Fruit fly (Drosophila melanogaster) whole organism, embryonic: Measurements from ENCODE around the gene Fas3.

Experiments used
- Ada2b ChIP-seq: fragments of 200-800 bp; sonication (Bioruptor generic); IDR thresholded peaks from 2 replicates; pipeline ENCODE4 v1.3.6; 2022; ENCODE audit warnings: missing biosample characterization, missing genetic modification characterization
- Asciz ChIP-seq: fragments of 200-800 bp; sonication (Bioruptor generic); optimal IDR thresholded peaks from 2 replicates; lab custom pipeline; 2017; ENCODE audit warnings: missing biosample characterization, mild to moderate bottlenecking, missing genetic modification characterization, missing genetic modification reagents
- Atf6 ChIP-seq: fragments of 200-800 bp; sonication (Bioruptor generic); IDR thresholded peaks from 2 replicates; pipeline ENCODE4 v1.3.6; 2022; ENCODE audit warnings: missing biosample characterization, missing genetic modification characterization
- BtbVII ChIP-seq: fragments of 200-800 bp; sonication (Bioruptor generic); optimal IDR thresholded peaks from 3 replicates; lab custom pipeline; 2017; ENCODE audit warnings: missing biosample characterization, mild to moderate bottlenecking, missing genetic modification characterization
- C15 ChIP-seq: fragments of 200-800 bp; sonication (Bioruptor generic); IDR thresholded peaks from 3 replicates; pipeline ENCODE4 v1.3.6; 2022; ENCODE audit warnings: missing biosample characterization, missing genetic modification characterization
- CG10565 ChIP-seq: fragments of 200-800 bp; sonication (Bioruptor generic); optimal IDR thresholded peaks from 3 replicates; lab custom pipeline; 2016; ENCODE audit warnings: missing biosample characterization, mild to moderate bottlenecking, missing genetic modification characterization
- CG11247 ChIP-seq: fragments of 200-800 bp; sonication (Bioruptor generic); IDR thresholded peaks from 2 replicates; pipeline ENCODE4 v1.3.6; 2022; ENCODE audit warnings: missing biosample characterization, missing genetic modification characterization
- CG12391 ChIP-seq: fragments of 200-800 bp; sonication (Bioruptor generic); optimal IDR thresholded peaks from 3 replicates; lab custom pipeline; 2018; ENCODE audit warnings: missing biosample characterization, mild to moderate bottlenecking, missing genetic modification characterization, moderate library complexity
- CG12659 ChIP-seq: fragments of 200-800 bp; sonication (Bioruptor generic); optimal IDR thresholded peaks from 3 replicates; lab custom pipeline; 2017; ENCODE audit warnings: mild to moderate bottlenecking, missing biosample characterization, missing genetic modification reagents, missing genetic modification characterization
- CG13296 ChIP-seq: fragments of 200-800 bp; sonication (Bioruptor generic); optimal IDR thresholded peaks from 3 replicates; lab custom pipeline; 2018; ENCODE audit warnings: missing biosample characterization, mild to moderate bottlenecking, missing genetic modification characterization
- CG15601 ChIP-seq: fragments of 200-800 bp; sonication (Bioruptor generic); optimal IDR thresholded peaks from 3 replicates; lab custom pipeline; 2019; ENCODE audit warnings: missing biosample characterization, mild to moderate bottlenecking, missing genetic modification characterization, moderate library complexity
- CG1647 ChIP-seq: fragments of 200-800 bp; sonication (Bioruptor generic); optimal IDR thresholded peaks from 3 replicates; lab custom pipeline; 2016; ENCODE audit warnings: missing biosample characterization, missing genetic modification characterization
- CG17385 ChIP-seq: fragments of 200-800 bp; sonication (Bioruptor generic); optimal IDR thresholded peaks from 3 replicates; lab custom pipeline; 2018; ENCODE audit warnings: missing biosample characterization, mild to moderate bottlenecking, missing genetic modification characterization
- CG1832 ChIP-seq: fragments of 200-800 bp; sonication (Bioruptor generic); optimal IDR thresholded peaks from 2 replicates; lab custom pipeline; 2017; ENCODE audit warnings: missing biosample characterization, mild to moderate bottlenecking, missing genetic modification characterization, inconsistent platforms
- CG18619 ChIP-seq: fragments of 200-800 bp; sonication (Bioruptor generic); optimal IDR thresholded peaks from 3 replicates; lab custom pipeline; 2017; ENCODE audit warnings: missing biosample characterization, mild to moderate bottlenecking, missing genetic modification characterization
- CG2116 ChIP-seq: fragments of 200-800 bp; sonication (Bioruptor generic); optimal IDR thresholded peaks from 3 replicates; lab custom pipeline; 2018; ENCODE audit warnings: missing biosample characterization, mild to moderate bottlenecking, missing genetic modification characterization
- CG30403 ChIP-seq: fragments of 200-800 bp; sonication (Bioruptor generic); optimal IDR thresholded peaks from 3 replicates; lab custom pipeline; 2016; ENCODE audit warnings: missing biosample characterization, missing genetic modification characterization
- CG34422 ChIP-seq: fragments of 200-800 bp; sonication (Bioruptor generic); IDR thresholded peaks from 3 replicates; pipeline ENCODE4 v1.3.6; 2022; ENCODE audit warnings: missing biosample characterization, missing genetic modification characterization
- CG4404 ChIP-seq: fragments of 200-800 bp; sonication (Bioruptor generic); IDR thresholded peaks from 2 replicates; pipeline ENCODE4 v1.3.6; 2022; ENCODE audit warnings: missing biosample characterization, missing genetic modification characterization
- CG4617 ChIP-seq: fragments of 200-800 bp; sonication (Bioruptor generic); optimal IDR thresholded peaks from 3 replicates; lab custom pipeline; 2016; ENCODE audit warnings: missing biosample characterization, missing genetic modification characterization, borderline replicate concordance
- CG7357 ChIP-seq: fragments of 200-800 bp; sonication (Bioruptor generic); IDR thresholded peaks from 3 replicates; pipeline ENCODE4 v1.3.6; 2022; ENCODE audit warnings: missing biosample characterization, missing genetic modification characterization
- CG7556 ChIP-seq: fragments of 200-800 bp; sonication (Bioruptor generic); optimal IDR thresholded peaks from 2 replicates; lab custom pipeline; 2017; ENCODE audit warnings: missing biosample characterization, mild to moderate bottlenecking, missing genetic modification characterization
- CG8290 ChIP-seq, 3 experiments: fragments of 200-800 bp; sonication (Bioruptor generic); optimal IDR thresholded peaks; 2 replicates each; lab custom pipeline; 2016 to 2019; ENCODE audit warnings: missing biosample characterization in 3 of 3, missing genetic modification characterization in 3 of 3, mild to moderate bottlenecking in 2 of 3, moderate library complexity in 1 of 3
- CG9437 ChIP-seq: fragments of 200-800 bp; sonication (Bioruptor generic); optimal IDR thresholded peaks from 2 replicates; lab custom pipeline; 2018; ENCODE audit warnings: missing biosample characterization, mild to moderate bottlenecking, missing genetic modification characterization
- CTCF ChIP-seq: fragments of 200-800 bp; sonication (Bioruptor generic); optimal IDR thresholded peaks from 2 replicates; lab custom pipeline; 2017; ENCODE audit warnings: missing biosample characterization, mild to moderate bottlenecking, missing genetic modification characterization, moderate library complexity
- CkIIα-i1 ChIP-seq: fragments of 200-800 bp; sonication (Bioruptor generic); IDR thresholded peaks from 2 replicates; pipeline ENCODE4 v1.3.6; 2022; ENCODE audit warnings: missing biosample characterization, missing genetic modification characterization
- D19A ChIP-seq: fragments of 200-800 bp; optimal IDR thresholded peaks from 3 replicates; lab custom pipeline; 2019; ENCODE audit warnings: missing biosample characterization, mild to moderate bottlenecking, missing genetic modification characterization, moderate library complexity
- Dbx ChIP-seq: fragments of 200-800 bp; sonication (Bioruptor generic); IDR thresholded peaks from 3 replicates; pipeline ENCODE4 v1.3.6; 2022; ENCODE audit warnings: missing biosample characterization, missing genetic modification characterization
- E2f1 ChIP-seq: fragments of 200-800 bp; sonication (Bioruptor generic); IDR thresholded peaks from 2 replicates; pipeline ENCODE4 v1.3.6; 2022; ENCODE audit warnings: missing biosample characterization, missing genetic modification characterization
- Ets65A ChIP-seq: fragments of 200-800 bp; sonication (Bioruptor generic); peaks from one replicate; lab custom pipeline; 2016; ENCODE audit warnings: missing biosample characterization, missing genetic modification characterization
- HHEX ChIP-seq: fragments of 200-800 bp; sonication (Bioruptor generic); optimal IDR thresholded peaks from 3 replicates; lab custom pipeline; 2017; ENCODE audit warnings: missing biosample characterization, mild to moderate bottlenecking, missing genetic modification characterization, missing genetic modification reagents
- Hmr ChIP-seq: fragments of 200-800 bp; sonication (Bioruptor generic); optimal IDR thresholded peaks from 3 replicates; lab custom pipeline; 2017; ENCODE audit warnings: mild to moderate bottlenecking, missing biosample characterization, missing genetic modification reagents, missing genetic modification characterization
- Lhr ChIP-seq: fragments of 200-800 bp; sonication (Bioruptor generic); optimal IDR thresholded peaks from 3 replicates; lab custom pipeline; 2017; ENCODE audit warnings: mild to moderate bottlenecking, missing biosample characterization, missing genetic modification reagents, missing genetic modification characterization
- Nf-YC ChIP-seq: fragments of 200-800 bp; optimal IDR thresholded peaks from 3 replicates; lab custom pipeline; 2019; ENCODE audit warnings: missing biosample characterization, mild to moderate bottlenecking, missing genetic modification characterization, moderate library complexity
- NfI ChIP-seq: fragments of 200-800 bp; sonication (Bioruptor generic); optimal IDR thresholded peaks from 3 replicates; lab custom pipeline; 2018; ENCODE audit warnings: missing biosample characterization, mild to moderate bottlenecking, missing genetic modification characterization, moderate library complexity
- Oli ChIP-seq: fragments of 200-800 bp; sonication (Bioruptor generic); optimal IDR thresholded peaks from 2 replicates; lab custom pipeline; 2018; ENCODE audit warnings: missing biosample characterization, mild to moderate bottlenecking, missing genetic modification characterization, moderate library complexity
- az2 ChIP-seq: fragments of 200-800 bp; sonication (Bioruptor generic); optimal IDR thresholded peaks from 3 replicates; lab custom pipeline; 2016; ENCODE audit warnings: missing biosample characterization, missing genetic modification characterization
- bowl ChIP-seq: fragments of 200-800 bp; sonication (Bioruptor generic); IDR thresholded peaks from 2 replicates; pipeline ENCODE4 v1.3.6; 2022; ENCODE audit warnings: missing biosample characterization, missing genetic modification characterization
- cas ChIP-seq: fragments of 200-800 bp; sonication (Bioruptor generic); IDR thresholded peaks from 2 replicates; pipeline ENCODE4 v1.3.6; 2022; ENCODE audit warnings: missing biosample characterization, missing genetic modification characterization
- chinmo ChIP-seq: fragments of 200-800 bp; sonication (Bioruptor generic); IDR thresholded peaks from 4 replicates; pipeline ENCODE4 v1.3.6; 2022; ENCODE audit warnings: missing biosample characterization, missing genetic modification characterization; ENCODE audit not compliant: partially characterized antibody
- esg ChIP-seq: fragments of 200-800 bp; sonication (Bioruptor generic); conservative IDR thresholded peaks from 2 replicates; pipeline ENCODE4 v1.3.6; 2022; ENCODE audit warnings: missing biosample characterization, missing genetic modification characterization
- gro ChIP-seq: fragments of 200-800 bp; sonication (Bioruptor generic); optimal IDR thresholded peaks from 2 replicates; lab custom pipeline; 2016; ENCODE audit warnings: missing biosample characterization, missing genetic modification characterization
- gsb-n ChIP-seq: fragments of 200-800 bp; sonication (Bioruptor generic); optimal IDR thresholded peaks from 3 replicates; lab custom pipeline; 2018; ENCODE audit warnings: missing biosample characterization, mild to moderate bottlenecking, missing genetic modification characterization
- knrl ChIP-seq: fragments of 200-800 bp; sonication (Bioruptor generic); IDR thresholded peaks from 3 replicates; pipeline ENCODE4 v1.3.6; 2022; ENCODE audit warnings: missing biosample characterization, missing genetic modification characterization; ENCODE audit not compliant: partially characterized antibody
- lbe ChIP-seq: fragments of 200-800 bp; sonication (Bioruptor generic); optimal IDR thresholded peaks from 2 replicates; lab custom pipeline; 2016; ENCODE audit warnings: missing biosample characterization, mild to moderate bottlenecking, missing genetic modification characterization
- org-1 ChIP-seq: fragments of 200-800 bp; sonication (Bioruptor generic); optimal IDR thresholded peaks from 2 replicates; lab custom pipeline; 2017; ENCODE audit warnings: missing biosample characterization, missing genetic modification characterization
- otp ChIP-seq: fragments of 200-800 bp; sonication (Bioruptor generic); IDR thresholded peaks from 3 replicates; pipeline ENCODE4, ENCODE4 v1.3.6; 2022; ENCODE audit warnings: missing biosample characterization, missing genetic modification characterization
- p53 ChIP-seq: fragments of 200-800 bp; sonication (Bioruptor generic); optimal IDR thresholded peaks from 2 replicates; lab custom pipeline; 2016; ENCODE audit warnings: missing biosample characterization, missing genetic modification characterization
- pros ChIP-seq: fragments of 200-800 bp; sonication (Bioruptor generic); optimal IDR thresholded peaks from 3 replicates; lab custom pipeline; 2019; ENCODE audit warnings: missing biosample characterization, mild to moderate bottlenecking, missing genetic modification characterization, moderate library complexity
- pum ChIP-seq: fragments of 200-800 bp; sonication (Bioruptor generic); optimal IDR thresholded peaks from 2 replicates; lab custom pipeline; 2016; ENCODE audit warnings: missing biosample characterization, missing genetic modification characterization
- unpg ChIP-seq: fragments of 200-800 bp; sonication (Bioruptor generic); optimal IDR thresholded peaks from 3 replicates; lab custom pipeline; 2018; ENCODE audit warnings: missing biosample characterization, mild to moderate bottlenecking, missing genetic modification characterization, moderate library complexity

Fas3 gene

DNA sequence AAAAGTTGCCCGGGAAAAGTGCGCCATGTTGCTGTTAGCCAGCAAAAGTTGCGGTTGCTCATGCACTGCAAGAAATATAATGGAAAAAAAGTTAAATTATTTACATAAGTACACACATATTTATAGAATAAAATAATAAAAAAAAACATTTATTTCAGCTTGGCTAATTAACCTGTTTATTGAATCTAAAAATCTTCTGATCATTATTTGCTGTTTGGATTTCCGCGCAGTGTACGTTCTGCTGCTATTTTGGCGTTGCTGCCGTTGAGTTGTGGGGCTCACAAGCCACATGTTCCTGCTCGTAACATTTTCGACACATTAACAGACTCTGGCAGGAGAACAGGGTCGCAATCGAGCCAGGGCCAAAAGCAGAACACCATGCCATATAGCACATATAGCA lies 9.4 kb upstream of the Fas3 start (continued):
- TF ChIP-seq HHEX (GFP tag; lab: Kevin White, UChicago) (peak; percentile 44), gro (GFP tag; lab: Kevin White, UChicago) (no peak), E2f1 (peak; percentile 69), CTCF (GFP tag; lab: Kevin White, UChicago) (no peak), pum (GFP tag; lab: Kevin White, UChicago) (no peak), C15 (GFP tag; lab: Robert Waterston, UW) (no peak), CG34422 (0 out of 3 replicates have a peak, but pooled peaks have one; percentile 20), Asciz (GFP tag; lab: Kevin White, UChicago) (peak; percentile 58), Lhr (peak; percentile 1), BtbVII (GFP tag; lab: Kevin White, UChicago) (no peak), CG1647 (no peak), CG18619 (GFP tag; lab: Kevin White, UChicago) (no peak), CG4617 (GFP tag; lab: Kevin White, UChicago) (no peak), CG8290 (GFP tag; optimal IDR thresholded peaks at IDR 0.05; lab: Kevin White, UChicago) (peak; percentile 51), CG8290 (tag; optimal IDR thresholded peaks at IDR 0.05; lab: Kevin White, UChicago) (no peak), CG10565 (GFP tag; lab: Kevin White, UChicago) (no peak), CkIIα-i1 (GFP tag; lab: Robert Waterston, UW) (no peak), Hmr (GFP tag; lab: Kevin White, UChicago) (peak; percentile 32), az2 (GFP tag; lab: Kevin White, UChicago) (peak; percentile 70), cas (GFP tag; lab: Robert Waterston, UW) (no peak), CG7357 (GFP tag; lab: Robert Waterston, UW) (no peak), Ets65A (GFP tag; lab: Kevin White, UChicago) (peak; percentile 53), D19A (tag; lab: Kevin White, UChicago) (peak; percentile 31), Nf-YC (no peak), CG30403 (peak; percentile 44), CG9437 (GFP tag; lab: Kevin White, UChicago) (peak; percentile 39), CG11247 (GFP tag; lab: Robert Waterston, UW) (no peak), p53 (GFP tag; lab: Kevin White, UChicago) (no peak), pros (GFP tag; lab: Kevin White, UChicago) (no peak), otp (peak; percentile 52; the same call in 1 of the 3 replicates), org-1 (GFP tag; lab: Kevin White, UChicago) (peak; percentile 57), CG13296 (peak; percentile 43), NfI (peak; percentile 52), gsb-n (tag; lab: Kevin White, UChicago) (peak; percentile 70), CG4404 (GFP tag; lab: Robert Waterston, UW) (peak; percentile 38; the same call in 1 of the 2 replicates), bowl (GFP tag; lab: Robert Waterston, UW) (no peak), CG1832 (GFP tag; lab: Kevin White, UChicago) (no peak), unpg (GFP tag; lab: Kevin White, UChicago) (peak; percentile 82), chinmo (GFP tag; lab: Robert Waterston, UW) (no peak), lbe (GFP tag; lab: Kevin White, UChicago) (peak; percentile 81), Atf6 (GFP tag; lab: Robert Waterston, UW) (peak; percentile 9; the same call in 1 of the 2 replicates), Ada2b (GFP tag; lab: Robert Waterston, UW) (peak; percentile 80), Oli (tag; lab: Kevin White, UChicago) (peak; percentile 79), CG15601 (tag; lab: Kevin White, UChicago) (peak; percentile 34), CG12659 (GFP tag; lab: Kevin White, UChicago) (peak; percentile 25), Dbx (no peak), CG12391 (tag; lab: Kevin White, UChicago) (peak; percentile 76), esg (peak; percentile 54; the same call in 1 of the 2 replicates), knrl (GFP tag; lab: Robert Waterston, UW) (no peak), CG7556 (peak; percentile 61), CG17385 (GFP tag; lab: Kevin White, UChicago) (peak; percentile 52), CG2116 (GFP tag; lab: Kevin White, UChicago) (peak; percentile 23)
